Worm (Caenorhabditis elegans) whole organism, L4 larva: Measurements from ENCODE around the gene elt-4.

Experiments
- F44E2.7 ChIP-seq: fragments of 200-800 bp; sonication (Bioruptor generic); IDR thresholded peaks from 2 replicates; pipeline ENCODE4 v2.1.2; 2022; ENCODE audit warnings: missing genetic modification characterization, missing compliant biosample characterization
- F49E8.2 ChIP-seq: sonication (generic microtip); optimal IDR thresholded peaks from 2 replicates; lab custom pipeline; 2016; ENCODE audit warnings: missing compliant biosample characterization, mild to moderate bottlenecking, missing genetic modification characterization, borderline replicate concordance
- T26A8.4 ChIP-seq: fragments of 200-800 bp; sonication (Bioruptor generic); IDR thresholded peaks from 2 replicates; pipeline ENCODE4 v1.3.6; 2022; ENCODE audit warnings: missing genetic modification characterization, missing compliant biosample characterization
- attf-4 ChIP-seq: sonication (generic microtip); optimal IDR thresholded peaks from 3 replicates; lab custom pipeline; 2017; ENCODE audit warnings: missing biosample characterization, missing genetic modification characterization
- daf-19 ChIP-seq: fragments of 200-800 bp; sonication (Bioruptor generic); conservative IDR thresholded peaks from 2 replicates; pipeline ENCODE4 v1.3.6; 2022; ENCODE audit warnings: missing genetic modification characterization, missing compliant biosample characterization
- dmd-6 ChIP-seq: fragments of 200-800 bp; sonication (Bioruptor generic); IDR thresholded peaks from 2 replicates; pipeline ENCODE4 v1.3.6; 2022; ENCODE audit warnings: missing genetic modification reagents, missing genetic modification characterization, missing compliant biosample characterization
- egl-27 ChIP-seq: sonication (generic microtip); optimal IDR thresholded peaks from 3 replicates; lab custom pipeline; 2017; ENCODE audit warnings: missing biosample characterization, missing genetic modification reagents, missing genetic modification characterization
- egl-43 ChIP-seq: fragments of 200-800 bp; sonication (Bioruptor generic); IDR thresholded peaks from 2 replicates; pipeline ENCODE4 v1.3.6; 2022; ENCODE audit warnings: missing genetic modification reagents, missing genetic modification characterization, missing compliant biosample characterization
- fos-1 ChIP-seq: fragments of 150-350 bp; optimal IDR thresholded peaks from 2 replicates; lab custom pipeline; 2014; ENCODE audit warnings: missing biosample characterization, missing genetic modification characterization
- lin-38 ChIP-seq: fragments of 200-800 bp; sonication (Bioruptor generic); IDR thresholded peaks from 2 replicates; pipeline ENCODE4 v1.3.6; 2022; ENCODE audit warnings: missing genetic modification reagents, missing genetic modification characterization, missing compliant biosample characterization
- madf-5 ChIP-seq, 2 experiments: fragments of 200-800 bp; sonication (Bioruptor generic); IDR thresholded peaks; 2 replicates each; pipeline ENCODE4 v1.3.6; 2022; ENCODE audit warnings: missing compliant biosample characterization in 2 of 2, missing genetic modification characterization in 2 of 2
- mdl-1 ChIP-seq, 2 experiments: fragments of 150-350 bp in 1 of 2; sonication (generic microtip) in 1 of 2; optimal IDR thresholded peaks; 2 replicates each; lab custom pipeline; 2014 to 2017; ENCODE audit warnings: missing biosample characterization in 2 of 2, missing genetic modification characterization in 2 of 2
- mep-1 ChIP-seq: fragments of 150-350 bp; sonication (generic microtip); optimal IDR thresholded peaks from 3 replicates; lab custom pipeline; 2014; ENCODE audit warnings: missing biosample characterization, missing genetic modification characterization
- nhr-102 ChIP-seq: sonication (generic microtip); optimal IDR thresholded peaks from 2 replicates; lab custom pipeline; 2016; ENCODE audit warnings: mild to moderate bottlenecking, missing genetic modification characterization, moderate library complexity, missing compliant biosample characterization
- nhr-11 ChIP-seq: fragments of 150-350 bp; optimal IDR thresholded peaks from 2 replicates; lab custom pipeline; 2014; ENCODE audit warnings: missing biosample characterization, missing genetic modification characterization
- nhr-237 ChIP-seq: sonication (generic microtip); optimal IDR thresholded peaks from 2 replicates; lab custom pipeline; 2017; ENCODE audit warnings: missing biosample characterization, missing genetic modification characterization
- nhr-25 ChIP-seq: sonication (generic microtip); optimal IDR thresholded peaks from 2 replicates; lab custom pipeline; 2017; ENCODE audit warnings: missing genetic modification characterization, mild to moderate bottlenecking, missing compliant biosample characterization, antibody characterized with exemption, moderate library complexity, borderline replicate concordance; ENCODE audit not compliant: insufficient read depth
- nhr-28 ChIP-seq: fragments of 150-350 bp; optimal IDR thresholded peaks from 2 replicates; lab custom pipeline; 2014; ENCODE audit warnings: missing biosample characterization, missing genetic modification characterization
- nhr-41 ChIP-seq: fragments of 200-800 bp; sonication (Bioruptor generic); IDR thresholded peaks from 2 replicates; pipeline ENCODE4 v1.3.6; 2022; ENCODE audit warnings: missing genetic modification reagents, missing genetic modification characterization, missing compliant biosample characterization
- nhr-48 ChIP-seq: sonication (generic microtip); optimal IDR thresholded peaks from 2 replicates; lab custom pipeline; 2016; ENCODE audit warnings: mild to moderate bottlenecking, missing genetic modification characterization, missing compliant biosample characterization
- nhr-76 ChIP-seq: fragments of 150-350 bp; optimal IDR thresholded peaks from 2 replicates; lab custom pipeline; 2014; ENCODE audit warnings: missing biosample characterization, missing genetic modification characterization
- pqm-1 ChIP-seq: sonication (generic microtip); optimal IDR thresholded peaks from 2 replicates; lab custom pipeline; 2017; ENCODE audit warnings: missing biosample characterization, missing genetic modification characterization
- set-16 ChIP-seq: fragments of 200-800 bp; sonication (Bioruptor generic); IDR thresholded peaks from 2 replicates; pipeline ENCODE4 v1.3.6; 2022; ENCODE audit warnings: missing genetic modification reagents, missing genetic modification characterization, missing compliant biosample characterization
- skn-1 ChIP-seq: fragments of 150-350 bp; optimal IDR thresholded peaks from 2 replicates; lab custom pipeline; 2014; ENCODE audit warnings: missing biosample characterization, missing genetic modification characterization
- tag-97 ChIP-seq: fragments of 200-800 bp; sonication (Bioruptor generic); IDR thresholded peaks from 2 replicates; pipeline ENCODE4 v1.3.6; 2022; ENCODE audit warnings: missing genetic modification characterization, missing compliant biosample characterization
- tra-1 ChIP-seq: fragments of 200-800 bp; sonication (Bioruptor generic); IDR thresholded peaks from 2 replicates; pipeline ENCODE4 v1.3.6; 2022; ENCODE audit warnings: missing genetic modification reagents, missing genetic modification characterization, missing compliant biosample characterization
- unc-130 ChIP-seq: sonication (generic microtip); optimal IDR thresholded peaks from 2 replicates; lab custom pipeline; 2016; ENCODE audit warnings: missing genetic modification reagents, missing genetic modification characterization, missing compliant biosample characterization
- unc-39 ChIP-seq: sonication (generic microtip); optimal IDR thresholded peaks from 2 replicates; lab custom pipeline; 2017; ENCODE audit warnings: missing biosample characterization, missing genetic modification characterization
- vab-7 ChIP-seq: fragments of 200-800 bp; sonication (Bioruptor generic); IDR thresholded peaks from 2 replicates; pipeline ENCODE4 v1.3.6; 2022; ENCODE audit warnings: missing genetic modification reagents, missing genetic modification characterization, missing compliant biosample characterization
- zfp-2 ChIP-seq: sonication (generic microtip); optimal IDR thresholded peaks from 2 replicates; lab custom pipeline; 2016; ENCODE audit warnings: mild to moderate bottlenecking, missing genetic modification characterization, missing compliant biosample characterization
- zfp-3 ChIP-seq: fragments of 200-800 bp; sonication (Bioruptor generic); conservative IDR thresholded peaks from 2 replicates; pipeline ENCODE4 v1.3.6; 2022; ENCODE audit warnings: missing genetic modification reagents, missing genetic modification characterization, missing compliant biosample characterization
- zip-11 ChIP-seq: fragments of 200-800 bp; sonication (Bioruptor generic); IDR thresholded peaks from 2 replicates; pipeline ENCODE4 v1.3.6; 2022; ENCODE audit warnings: missing genetic modification characterization, missing compliant biosample characterization
- zip-2 ChIP-seq: fragments of 150-350 bp; optimal IDR thresholded peaks from 2 replicates; lab custom pipeline; 2014; ENCODE audit warnings: missing biosample characterization, missing genetic modification characterization
- ztf-7 ChIP-seq: fragments of 150-350 bp; optimal IDR thresholded peaks from 2 replicates; lab custom pipeline; 2014; ENCODE audit warnings: missing biosample characterization, missing genetic modification characterization

The elt-4 gene

ce11 chrX:10524483-10524948 lies 49.2 kb downstream of the elt-4 start, which contains the start of the genes mboa-7 and git-1 (continued):
- TF ChIP-seq attf-4 (no peak), zfp-2 (tag; lab: Kevin White, UChicago) (no peak), unc-130 (no peak), F49E8.2 (tag; lab: Kevin White, UChicago) (no peak), fos-1 (tag; lab: Kevin White, UChicago) (no peak), daf-19 (no peak), skn-1 (tag; lab: Kevin White, UChicago) (no peak), unc-39 (tag; lab: Kevin White, UChicago) (no peak), nhr-237 (tag; lab: Kevin White, UChicago) (no peak), egl-43 (GFP tag; lab: Robert Waterston, UW) (no peak), nhr-11 (tag; lab: Kevin White, UChicago) (peak; percentile 9), mep-1 (tag; lab: Kevin White, UChicago) (peak; percentile 77), madf-5 (GFP tag; IDR thresholded peaks at IDR 0.05; lab: Robert Waterston, UW) (no peak), ztf-7 (tag; lab: Kevin White, UChicago) (no peak), lin-38 (GFP tag; lab: Robert Waterston, UW) (no peak; the same call in 1 of the 2 replicates), nhr-25 (peak; percentile 38), set-16 (GFP tag; lab: Robert Waterston, UW) (no peak), tag-97 (no peak), dmd-6 (GFP tag; lab: Robert Waterston, UW) (peak; percentile 45), nhr-41 (GFP tag; lab: Robert Waterston, UW) (no peak), zip-11 (GFP tag; lab: Robert Waterston, UW) (no peak), nhr-28 (tag; lab: Kevin White, UChicago) (peak; percentile 72), zfp-3 (GFP tag; lab: Robert Waterston, UW) (no peak), F44E2.7 (GFP tag; lab: Robert Waterston, UW) (no peak), zip-2 (no peak), vab-7 (GFP tag; lab: Robert Waterston, UW) (no peak), pqm-1 (tag; lab: Kevin White, UChicago) (no peak), nhr-102 (no peak), T26A8.4 (peak; percentile 27; the same call in 1 of the 2 replicates), nhr-76 (no peak), tra-1 (GFP tag; lab: Robert Waterston, UW) (0 out of 2 replicates have a peak, but pooled peaks have one; percentile 32), nhr-48 (tag; lab: Kevin White, UChicago) (no peak), mdl-1 (tag; optimal IDR thresholded peaks at IDR 0.05; lab: Kevin White, UChicago) (peak in 1 of 2 experiments; percentile 53), egl-27 (tag; lab: Kevin White, UChicago) (no peak)
